Fruit fly (Drosophila melanogaster) whole organism, embryonic: ENCODE measurements around the gene Ugt35E2.
A peak's percentile ranks its signal among the peaks of the same experiment; 100 is the strongest.

Experiments used
- Bteb2 ChIP-seq: fragments of 200-800 bp; sonication (Bioruptor generic); optimal IDR thresholded peaks from 2 replicates; lab custom pipeline; 2016; ENCODE audit warnings: missing biosample characterization, missing genetic modification characterization
- CG11456 ChIP-seq: fragments of 200-800 bp; sonication (Bioruptor generic); IDR thresholded peaks from 3 replicates; pipeline ENCODE4 v1.3.6; 2022; ENCODE audit warnings: missing biosample characterization, missing genetic modification characterization
- CG11723 ChIP-seq: fragments of 200-800 bp; sonication (Bioruptor generic); optimal IDR thresholded peaks from 2 replicates; lab custom pipeline; 2017; ENCODE audit warnings: missing biosample characterization, mild to moderate bottlenecking, missing genetic modification characterization
- CG16813 ChIP-seq: fragments of 200-800 bp; sonication (Bioruptor generic); IDR thresholded peaks from 3 replicates; pipeline ENCODE4 v1.3.6; 2022; ENCODE audit warnings: missing biosample characterization, missing genetic modification characterization; ENCODE audit not compliant: partially characterized antibody
- CG17829 ChIP-seq: fragments of 200-800 bp; optimal IDR thresholded peaks from 2 replicates; lab custom pipeline; 2019; ENCODE audit warnings: missing biosample characterization, mild to moderate bottlenecking, missing genetic modification characterization, moderate library complexity
- CG18619 ChIP-seq: fragments of 200-800 bp; sonication (Bioruptor generic); optimal IDR thresholded peaks from 3 replicates; lab custom pipeline; 2017; ENCODE audit warnings: missing biosample characterization, mild to moderate bottlenecking, missing genetic modification characterization
- CG34422 ChIP-seq: fragments of 200-800 bp; sonication (Bioruptor generic); IDR thresholded peaks from 3 replicates; pipeline ENCODE4 v1.3.6; 2022; ENCODE audit warnings: missing biosample characterization, missing genetic modification characterization
- CG4282 ChIP-seq: fragments of 200-800 bp; sonication (Bioruptor generic); optimal IDR thresholded peaks from 2 replicates; lab custom pipeline; 2016; ENCODE audit warnings: missing biosample characterization, missing genetic modification characterization
- CG6765 ChIP-seq: fragments of 200-800 bp; sonication (Bioruptor generic); optimal IDR thresholded peaks from 3 replicates; lab custom pipeline; 2017; ENCODE audit warnings: missing biosample characterization, mild to moderate bottlenecking, missing genetic modification characterization
- CG7372 ChIP-seq: fragments of 200-800 bp; sonication (Bioruptor generic); IDR thresholded peaks from 2 replicates; pipeline ENCODE4 v1.3.6; 2022; ENCODE audit warnings: missing biosample characterization, missing genetic modification characterization
- CG7928 ChIP-seq: fragments of 200-800 bp; sonication (Bioruptor generic); optimal IDR thresholded peaks from 2 replicates; lab custom pipeline; 2017; ENCODE audit warnings: missing biosample characterization, mild to moderate bottlenecking, missing genetic modification characterization
- CG8478 ChIP-seq: fragments of >200 bp; optimal IDR thresholded peaks from 2 replicates; lab custom pipeline; 2018
- CG9437 ChIP-seq: fragments of 200-800 bp; sonication (Bioruptor generic); optimal IDR thresholded peaks from 2 replicates; lab custom pipeline; 2018; ENCODE audit warnings: missing biosample characterization, mild to moderate bottlenecking, missing genetic modification characterization
- Dek ChIP-seq: fragments of 200-800 bp; sonication (Bioruptor generic); optimal IDR thresholded peaks from 3 replicates; lab custom pipeline; 2019; ENCODE audit warnings: missing biosample characterization, mild to moderate bottlenecking, missing genetic modification characterization, moderate library complexity
- Doc2 ChIP-seq: fragments of 200-800 bp; sonication (Bioruptor generic); IDR thresholded peaks from 2 replicates; pipeline ENCODE4 v1.3.6; 2022; ENCODE audit warnings: missing biosample characterization, missing genetic modification characterization
- Ets65A ChIP-seq: fragments of 200-800 bp; sonication (Bioruptor generic); peaks from one replicate; lab custom pipeline; 2016; ENCODE audit warnings: missing biosample characterization, missing genetic modification characterization
- GATAe ChIP-seq: fragments of 200-800 bp; sonication (Bioruptor generic); conservative IDR thresholded peaks from 2 replicates; pipeline ENCODE4 v1.3.6; 2022; ENCODE audit warnings: missing biosample characterization, missing genetic modification characterization
- Hr51 ChIP-seq, 2 experiments: fragments of 200-800 bp; sonication (Bioruptor generic); optimal IDR thresholded peaks; 2 replicates in 1 of 2; 3 replicates in 1 of 2; lab custom pipeline; 2016 to 2018; ENCODE audit warnings: missing biosample characterization in 2 of 2, missing genetic modification characterization in 2 of 2, mild to moderate bottlenecking in 1 of 2, moderate library complexity in 1 of 2
- Hr78 ChIP-seq, 2 experiments: fragments of 200-800 bp in 1 of 2; fragments of >200 bp in 1 of 2; sonication (Bioruptor generic) in 1 of 2; optimal IDR thresholded peaks; 2 replicates each; lab custom pipeline; 2017 to 2019; ENCODE audit warnings: missing biosample characterization in 2 of 2, missing genetic modification characterization in 2 of 2, mild to moderate bottlenecking in 1 of 2, moderate library complexity in 1 of 2
- Jarid2 ChIP-seq: fragments of 200-800 bp; sonication (Bioruptor generic); optimal IDR thresholded peaks from 3 replicates; lab custom pipeline; 2017; ENCODE audit warnings: mild to moderate bottlenecking, missing biosample characterization, missing genetic modification reagents, missing genetic modification characterization
- Lpt ChIP-seq: fragments of >200 bp; optimal IDR thresholded peaks from 2 replicates; lab custom pipeline; 2018; ENCODE audit warnings: missing biosample characterization, missing genetic modification characterization
- Pdp1 ChIP-seq, 2 experiments: fragments of 200-800 bp; sonication (Bioruptor generic); optimal IDR thresholded peaks; 3 replicates each; lab custom pipeline; 2016; ENCODE audit warnings: missing biosample characterization in 2 of 2, missing genetic modification characterization in 2 of 2, mild to moderate bottlenecking in 1 of 2, moderate library complexity in 1 of 2
- Sin3A ChIP-seq: fragments of >200 bp; optimal IDR thresholded peaks from 2 replicates; lab custom pipeline; 2018
- Sox100B ChIP-seq: fragments of 200-800 bp; sonication (Bioruptor generic); optimal IDR thresholded peaks from 3 replicates; lab custom pipeline; 2018; ENCODE audit warnings: missing biosample characterization, mild to moderate bottlenecking, missing genetic modification characterization
- Trl ChIP-seq, 3 experiments: fragments of >200 bp in 2 of 3; fragments of 200-800 bp in 1 of 3; sonication (Bioruptor generic) in 1 of 3; optimal IDR thresholded peaks; 2 replicates in 1 of 3; 3 replicates in 2 of 3; lab custom pipeline; 2016 to 2017; ENCODE audit warnings: missing biosample characterization in 1 of 3, missing genetic modification characterization in 1 of 3
- ab ChIP-seq: fragments of 200-800 bp; sonication (Bioruptor generic); optimal IDR thresholded peaks from 2 replicates; lab custom pipeline; 2016; ENCODE audit warnings: missing biosample characterization, missing genetic modification characterization
- ara ChIP-seq: fragments of 200-800 bp; sonication (Bioruptor generic); IDR thresholded peaks from 2 replicates; pipeline ENCODE4 v1.3.6; 2022; ENCODE audit warnings: missing biosample characterization, missing genetic modification characterization
- az2 ChIP-seq: fragments of 200-800 bp; sonication (Bioruptor generic); optimal IDR thresholded peaks from 3 replicates; lab custom pipeline; 2016; ENCODE audit warnings: missing biosample characterization, missing genetic modification characterization
- chif ChIP-seq, 2 experiments: fragments of 200-800 bp; sonication (Bioruptor generic); optimal IDR thresholded peaks; 3 replicates each; lab custom pipeline; 2016; ENCODE audit warnings: missing biosample characterization in 2 of 2, missing genetic modification characterization in 2 of 2
- croc ChIP-seq: fragments of 200-800 bp; sonication (Bioruptor generic); conservative IDR thresholded peaks from 3 replicates; pipeline ENCODE4 v1.3.6; 2022; ENCODE audit warnings: missing biosample characterization, missing genetic modification characterization
- dmrt11E ChIP-seq: fragments of 200-800 bp; sonication (Bioruptor generic); optimal IDR thresholded peaks from 3 replicates; lab custom pipeline; 2018; ENCODE audit warnings: missing biosample characterization, mild to moderate bottlenecking, missing genetic modification characterization, moderate library complexity
- ewg ChIP-seq: fragments of 200-800 bp; sonication (Bioruptor generic); optimal IDR thresholded peaks from 3 replicates; lab custom pipeline; 2017; ENCODE audit warnings: mild to moderate bottlenecking, missing biosample characterization, missing genetic modification reagents, missing genetic modification characterization
- exex ChIP-seq: fragments of 200-800 bp; sonication (Bioruptor generic); optimal IDR thresholded peaks from 4 replicates; lab custom pipeline; 2018; ENCODE audit warnings: missing biosample characterization, mild to moderate bottlenecking, missing genetic modification characterization, moderate library complexity
- eyg ChIP-seq: fragments of 200-800 bp; sonication (Bioruptor generic); optimal IDR thresholded peaks from 3 replicates; lab custom pipeline; 2016; ENCODE audit warnings: missing biosample characterization, missing genetic modification characterization
- fd96Cb ChIP-seq: fragments of 200-800 bp; sonication (Bioruptor generic); optimal IDR thresholded peaks from 2 replicates; lab custom pipeline; 2018; ENCODE audit warnings: missing biosample characterization, mild to moderate bottlenecking, missing genetic modification characterization, moderate library complexity
- grau ChIP-seq: fragments of 200-800 bp; optimal IDR thresholded peaks from 3 replicates; lab custom pipeline; 2019; ENCODE audit warnings: missing biosample characterization, mild to moderate bottlenecking, missing genetic modification characterization, moderate library complexity
- inv ChIP-seq: fragments of 200-800 bp; sonication (Bioruptor generic); IDR thresholded peaks from 2 replicates; pipeline ENCODE4 v1.3.6; 2022; ENCODE audit warnings: missing biosample characterization, missing genetic modification characterization; ENCODE audit not compliant: partially characterized antibody
- lab ChIP-seq: fragments of 200-800 bp; sonication (Bioruptor generic); optimal IDR thresholded peaks from 3 replicates; lab custom pipeline; 2017; ENCODE audit warnings: missing biosample characterization, missing genetic modification characterization, mild to moderate bottlenecking, moderate library complexity, missing genetic modification reagents
- psq ChIP-seq: fragments of 200-800 bp; sonication (Bioruptor generic); optimal IDR thresholded peaks from 2 replicates; lab custom pipeline; 2017; ENCODE audit warnings: missing biosample characterization, missing genetic modification characterization
- repo ChIP-seq: fragments of 200-800 bp; sonication (Bioruptor generic); optimal IDR thresholded peaks from 2 replicates; lab custom pipeline; 2016; ENCODE audit warnings: missing biosample characterization, missing genetic modification characterization
- sd ChIP-seq: fragments of 200-800 bp; sonication (Bioruptor generic); optimal IDR thresholded peaks from 3 replicates; lab custom pipeline; 2018; ENCODE audit warnings: missing biosample characterization, mild to moderate bottlenecking, missing genetic modification characterization, moderate library complexity
- sim ChIP-seq: fragments of 200-800 bp; sonication (Bioruptor generic); IDR thresholded peaks from 2 replicates; pipeline ENCODE4 v1.3.6; 2022; ENCODE audit warnings: missing biosample characterization, missing genetic modification characterization
- stc ChIP-seq: fragments of 200-800 bp; sonication (Bioruptor generic); IDR thresholded peaks from 2 replicates; pipeline ENCODE4 v1.3.6; 2022; ENCODE audit warnings: missing biosample characterization, missing genetic modification characterization
- sug ChIP-seq: fragments of 200-800 bp; optimal IDR thresholded peaks from 2 replicates; lab custom pipeline; 2019; ENCODE audit warnings: missing biosample characterization, mild to moderate bottlenecking, missing genetic modification characterization, moderate library complexity
- tx ChIP-seq: fragments of 200-800 bp; sonication (Bioruptor generic); optimal IDR thresholded peaks from 2 replicates; lab custom pipeline; 2016; ENCODE audit warnings: missing biosample characterization, missing genetic modification characterization
- zen ChIP-seq: fragments of 200-800 bp; sonication (Bioruptor generic); optimal IDR thresholded peaks from 3 replicates; lab custom pipeline; 2018; ENCODE audit warnings: missing biosample characterization, mild to moderate bottlenecking, missing genetic modification characterization, moderate library complexity
- zfh2 ChIP-seq: fragments of 200-800 bp; sonication (Bioruptor generic); optimal IDR thresholded peaks from 2 replicates; lab custom pipeline; 2016; ENCODE audit warnings: missing biosample characterization, missing genetic modification characterization

Ugt35E2 gene

DNA sequence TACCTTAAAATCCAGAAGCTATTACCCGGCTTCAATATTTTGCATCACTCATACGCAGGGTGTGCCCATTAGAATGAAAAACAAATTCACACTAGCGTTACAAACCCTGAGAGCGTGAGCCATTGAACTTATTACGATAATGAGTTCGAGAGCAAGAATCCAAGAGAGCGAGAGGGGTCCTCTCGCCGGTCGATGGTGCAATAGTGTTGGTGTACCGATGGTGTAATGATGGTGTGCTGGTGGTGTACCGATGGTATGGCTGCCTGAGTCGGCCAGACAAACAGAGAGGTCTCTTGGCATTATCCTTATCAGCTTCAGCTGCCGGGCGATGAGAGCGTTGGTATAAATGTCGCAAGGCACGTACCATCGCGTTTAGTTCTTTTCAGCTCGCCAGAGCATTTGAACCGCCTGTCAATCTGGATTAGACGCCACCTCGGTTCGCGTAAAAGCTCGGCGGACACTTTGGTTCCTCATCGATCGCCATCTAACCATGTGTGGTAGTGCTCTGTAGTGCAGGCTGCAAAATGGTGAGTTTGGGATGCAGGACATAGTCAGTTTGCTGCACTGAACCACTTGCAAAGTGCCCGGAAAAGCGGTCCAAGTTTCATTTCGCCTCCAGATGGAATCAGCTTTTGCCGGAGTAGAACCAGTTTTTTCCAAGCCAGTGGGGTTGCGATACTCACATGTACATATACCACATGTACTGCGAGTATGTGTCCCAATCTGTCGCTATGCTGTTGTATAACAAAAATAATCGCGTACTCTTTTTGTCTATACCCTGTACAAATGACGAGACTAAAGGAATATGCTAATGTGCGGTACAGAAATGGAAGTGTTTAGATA is 32.5 kb upstream of the Ugt35E2 start (continued):
- TF ChIP-seq Jarid2 (GFP tag; lab: Kevin White, UChicago): peak; percentile 35
- peak in 1 of 2 experiments; percentile 98 for TF ChIP-seq Pdp1 (GFP tag; optimal IDR thresholded peaks at IDR 0.05; lab: Kevin White, UChicago)
- TF ChIP-seq CG11456 (GFP tag; lab: Robert Waterston, UW): 0 out of 3 replicates have a peak, but pooled peaks have one; percentile 36
- no peak for TF ChIP-seq fd96Cb (tag; lab: Kevin White, UChicago)
- no peak for TF ChIP-seq Bteb2 (GFP tag; lab: Kevin White, UChicago)
- TF ChIP-seq CG7372 (GFP tag; lab: Robert Waterston, UW): peak; percentile 42; the same call in 1 of the 2 replicates
- no peak for TF ChIP-seq Sin3A (lab: Kevin White, UChicago)
- TF ChIP-seq CG17829 (tag; lab: Kevin White, UChicago): peak; percentile 14
- TF ChIP-seq CG16813: no peak
- no peak for TF ChIP-seq grau (tag; lab: Kevin White, UChicago)
- 0 out of 2 replicates have a peak, but pooled peaks have one; percentile 16 for TF ChIP-seq stc (GFP tag; lab: Robert Waterston, UW)
- TF ChIP-seq tx (GFP tag; lab: Kevin White, UChicago): no peak

DNA sequence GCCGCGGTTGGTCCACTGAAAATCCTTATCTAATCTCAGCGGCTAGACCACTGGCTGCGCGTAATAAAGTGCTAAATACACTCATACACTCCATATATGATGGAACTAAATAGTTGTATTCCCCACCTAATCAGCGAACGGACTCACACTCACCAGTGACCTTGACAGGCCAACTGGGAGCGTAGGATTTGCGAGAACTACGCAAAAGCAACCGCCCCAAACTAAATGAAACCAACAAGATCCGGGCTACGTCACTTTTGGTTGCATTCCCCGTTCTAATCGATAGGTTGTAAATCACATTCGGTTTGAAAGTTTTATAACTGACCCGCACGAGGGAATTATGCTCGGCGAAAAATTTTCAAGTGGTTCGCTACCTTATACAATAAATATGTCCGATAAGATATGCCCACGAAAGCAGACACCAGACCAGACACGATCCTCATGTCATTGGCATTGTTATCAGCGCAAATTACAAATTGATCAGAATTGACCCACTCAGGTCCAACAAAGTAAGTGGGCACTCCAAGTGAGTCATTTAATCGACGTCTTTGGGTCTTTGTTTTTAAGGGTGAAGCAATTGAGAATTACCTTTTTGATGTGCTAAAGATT is 31.6 kb upstream of the Ugt35E2 start:
- TF ChIP-seq az2 (GFP tag; lab: Kevin White, UChicago) (no peak), CG9437 (GFP tag; lab: Kevin White, UChicago) (no peak), Hr78 (GFP tag; optimal IDR thresholded peaks at IDR 0.05; lab: Kevin White, UChicago) (peak in 1 of 2 experiments; percentile 59), zen (tag; lab: Kevin White, UChicago) (no peak), chif (GFP tag; optimal IDR thresholded peaks at IDR 0.05; lab: Kevin White, UChicago) (no peak), Sox100B (GFP tag; lab: Kevin White, UChicago) (no peak), croc (GFP tag; lab: Robert Waterston, UW) (no peak), Lpt (GFP tag; lab: Kevin White, UChicago) (no peak), lab (no peak), exex (peak; percentile 98), CG8478 (lab: Kevin White, UChicago) (no peak), inv (GFP tag; lab: Robert Waterston, UW) (no peak), repo (GFP tag; lab: Kevin White, UChicago) (no peak), Dek (tag; lab: Kevin White, UChicago) (no peak), Doc2 (GFP tag; lab: Robert Waterston, UW) (no peak), Ets65A (GFP tag; lab: Kevin White, UChicago) (peak; percentile 25), Hr51 (GFP tag; optimal IDR thresholded peaks at IDR 0.05; lab: Kevin White, UChicago) (no peak), GATAe (peak; percentile 21; the same call in 1 of the 2 replicates), ara (GFP tag; lab: Robert Waterston, UW) (no peak), CG11723 (GFP tag; lab: Kevin White, UChicago) (no peak), CG4282 (no peak), CG7928 (no peak), Trl (optimal IDR thresholded peaks at IDR 0.05; lab: Kevin White, UChicago) (no peak), Trl (GFP tag; optimal IDR thresholded peaks at IDR 0.05; lab: Kevin White, UChicago) (no peak), zfh2 (no peak), ab (GFP tag; lab: Kevin White, UChicago) (no peak), dmrt11E (tag; lab: Kevin White, UChicago) (no peak), CG34422 (no peak), sim (GFP tag; lab: Robert Waterston, UW) (no peak), ewg (GFP tag; lab: Kevin White, UChicago) (no peak), CG18619 (no peak), fd96Cb (tag; lab: Kevin White, UChicago) (no peak), sug (tag; lab: Kevin White, UChicago) (peak; percentile 97), eyg (no peak), CG6765 (GFP tag; lab: Kevin White, UChicago) (peak; percentile 12), psq (GFP tag; lab: Kevin White, UChicago) (no peak), sd (peak; percentile 82)
